Worm (Caenorhabditis elegans): ENCODE data around the gene madd-3.
A peak's percentile ranks its signal among the peaks of the same experiment; 100 is the strongest.

The madd-3 gene

DNA sequence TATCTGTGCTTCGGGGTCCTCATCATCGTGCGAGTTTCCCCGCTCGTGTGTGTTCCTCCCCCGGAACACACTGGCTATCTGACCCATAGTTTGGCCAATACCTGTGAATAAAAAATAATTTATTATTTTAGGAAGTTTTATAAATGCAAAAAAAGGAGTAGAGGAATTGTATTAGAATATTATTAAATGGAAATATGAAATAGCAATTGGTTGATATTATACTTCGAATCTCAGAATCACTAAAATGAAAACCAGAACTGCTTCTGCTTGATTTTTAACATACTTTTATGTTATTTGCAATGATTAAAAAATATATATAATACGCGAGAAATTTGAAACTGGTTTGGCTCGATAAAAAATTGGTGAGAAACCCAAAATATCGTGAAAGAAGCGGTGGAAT lies 15.1 kb upstream of the madd-3 start, which contains the start of gene mgrn-1:
Gene mgrn-1, minus strand, starts transcription at position 101 of the 400 bp plus-strand sequence.
- TF ChIP-seq ceh-39 (tag; optimal IDR thresholded peaks at IDR 0.05) = no peak
- TF ChIP-seq pha-4 (tag; optimal IDR thresholded peaks at IDR 0.05) = no peak
- no peak for TF ChIP-seq tbx-8 (GFP tag; optimal IDR thresholded peaks at IDR 0.05)
- TF ChIP-seq unc-62 (GFP tag; optimal IDR thresholded peaks at IDR 0.05) = no peak
- TF ChIP-seq ces-1 (GFP tag; optimal IDR thresholded peaks at IDR 0.05) = no peak
- no peak for TF ChIP-seq ceh-83 (GFP tag; optimal IDR thresholded peaks at IDR 0.05)
- TF ChIP-seq lin-13 (tag; optimal IDR thresholded peaks at IDR 0.05) = no peak
- no peak for TF ChIP-seq ceh-43 (GFP tag; optimal IDR thresholded peaks at IDR 0.05)
- no peak for TF ChIP-seq lin-32 (GFP tag; optimal IDR thresholded peaks at IDR 0.05)
- no peak for TF ChIP-seq nhr-28 (tag; optimal IDR thresholded peaks at IDR 0.05)
- no peak for TF ChIP-seq mep-1 (tag; optimal IDR thresholded peaks at IDR 0.05)
- no peak for TF ChIP-seq snpc-4 (tag; optimal IDR thresholded peaks at IDR 0.05)

DNA sequence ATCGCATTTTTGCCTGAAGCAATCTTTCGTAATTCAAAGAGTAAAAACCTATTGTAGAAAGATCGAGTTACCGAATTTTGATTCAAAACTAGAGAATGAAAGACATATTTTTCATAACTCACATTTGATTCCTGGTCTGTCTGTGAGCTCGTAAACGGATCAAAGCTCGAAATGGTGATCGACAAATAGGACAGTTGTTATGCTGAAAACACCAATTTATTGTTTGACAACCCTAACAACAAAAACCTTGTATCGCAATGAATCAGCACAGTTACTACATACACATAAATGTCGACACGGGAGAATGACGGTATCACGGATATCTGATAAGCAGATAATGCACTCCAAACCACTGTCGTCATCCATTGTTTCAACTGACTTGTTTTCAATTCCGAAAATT lies 13.2 kb upstream of the madd-3 start:
- no peak for TF ChIP-seq flh-1 (GFP tag; optimal IDR thresholded peaks at IDR 0.05)
- TF ChIP-seq hlh-1 (tag; optimal IDR thresholded peaks at IDR 0.05) = no peak
- no peak for TF ChIP-seq nhr-28 (tag; optimal IDR thresholded peaks at IDR 0.05)
- no peak for TF ChIP-seq M03D4.4 (tag; optimal IDR thresholded peaks at IDR 0.05)
- TF ChIP-seq ceh-43 (GFP tag; optimal IDR thresholded peaks at IDR 0.05) = no peak
- TF ChIP-seq mep-1 (tag; optimal IDR thresholded peaks at IDR 0.05) = no peak

DNA sequence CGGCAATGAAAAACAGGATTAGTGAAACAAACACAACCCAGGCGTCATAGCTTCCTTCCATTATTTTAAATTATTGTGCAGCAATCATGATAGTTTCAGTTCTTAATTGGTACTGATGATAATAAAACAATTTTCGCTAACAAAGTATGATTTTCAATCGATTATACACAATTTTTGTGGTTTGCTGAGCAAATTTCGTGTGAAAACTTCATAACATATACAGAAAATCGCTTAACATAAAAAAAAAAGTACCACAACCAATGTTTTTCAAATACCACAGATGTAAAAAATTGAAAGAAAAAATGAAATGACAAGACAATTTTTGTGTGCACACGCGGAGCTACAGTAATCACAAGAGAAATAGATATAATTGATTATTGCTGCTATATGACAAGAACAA lies 11.2 kb upstream of the madd-3 start, which contains the start of gene gphr-2:
Gene gphr-2, minus strand, starts transcription at position 101 of the 400 bp plus-strand sequence.
- no peak for TF ChIP-seq ceh-43 (GFP tag; optimal IDR thresholded peaks at IDR 0.05)
- TF ChIP-seq nhr-12 (tag; optimal IDR thresholded peaks at IDR 0.05) = no peak
- no peak for TF ChIP-seq elt-3 (tag; optimal IDR thresholded peaks at IDR 0.05)
- no peak for TF ChIP-seq sptf-1 (tag; optimal IDR thresholded peaks at IDR 0.05)
- TF ChIP-seq M03D4.4 (tag; optimal IDR thresholded peaks at IDR 0.05) = no peak
- no peak for TF ChIP-seq unc-120 (tag; optimal IDR thresholded peaks at IDR 0.05; ENCODE audit: poor library complexity, severe bottlenecking)
- no peak for TF ChIP-seq zip-8 (tag; optimal IDR thresholded peaks at IDR 0.05)
- TF ChIP-seq drap-1 (GFP tag; optimal IDR thresholded peaks at IDR 0.05) = no peak
- no peak for TF ChIP-seq blmp-1 (tag; optimal IDR thresholded peaks at IDR 0.05)
- TF ChIP-seq lin-13 (tag; optimal IDR thresholded peaks at IDR 0.05) = no peak
- no peak for TF ChIP-seq bed-3 (GFP tag; optimal IDR thresholded peaks at IDR 0.05)
- TF ChIP-seq pha-4 (tag; optimal IDR thresholded peaks at IDR 0.05) = no peak
- TF ChIP-seq nhr-2 (tag; optimal IDR thresholded peaks at IDR 0.05) = no peak
- no peak for TF ChIP-seq ztf-11 (tag; optimal IDR thresholded peaks at IDR 0.05)
- no peak for TF ChIP-seq snpc-4 (tag; optimal IDR thresholded peaks at IDR 0.05)
- TF ChIP-seq ceh-83 (GFP tag; optimal IDR thresholded peaks at IDR 0.05) = no peak
- no peak for TF ChIP-seq nhr-237 (tag; optimal IDR thresholded peaks at IDR 0.05)

DNA sequence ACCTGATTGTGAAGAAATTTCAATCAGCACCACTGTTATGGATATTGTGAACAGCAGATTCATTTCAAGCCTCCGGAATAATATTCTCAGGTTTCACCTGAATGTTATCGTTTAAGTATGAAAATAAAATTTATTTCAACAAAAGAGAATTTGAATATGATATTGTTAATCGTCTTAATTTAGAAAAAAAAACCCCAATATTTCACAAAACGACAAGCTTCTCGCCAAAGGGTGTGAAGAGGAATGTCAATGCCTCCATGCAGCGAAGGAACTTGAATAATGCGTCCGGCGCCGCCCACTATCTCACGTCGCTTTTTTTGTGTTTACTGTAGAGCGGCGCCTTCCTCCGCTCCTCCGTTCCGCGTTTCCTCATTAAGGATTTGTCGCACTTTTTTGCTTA lies 6.6 kb upstream of the madd-3 start, which contains the start of gene C11H1.5:
Gene C11H1.5, minus strand, starts transcription at position 101 of the 400 bp plus-strand sequence.
- TF ChIP-seq nhr-237 (tag; optimal IDR thresholded peaks at IDR 0.05) = no peak
- no peak for TF ChIP-seq hlh-1 (tag; optimal IDR thresholded peaks at IDR 0.05)
- TF ChIP-seq ces-1 (GFP tag; optimal IDR thresholded peaks at IDR 0.05) = no peak

DNA sequence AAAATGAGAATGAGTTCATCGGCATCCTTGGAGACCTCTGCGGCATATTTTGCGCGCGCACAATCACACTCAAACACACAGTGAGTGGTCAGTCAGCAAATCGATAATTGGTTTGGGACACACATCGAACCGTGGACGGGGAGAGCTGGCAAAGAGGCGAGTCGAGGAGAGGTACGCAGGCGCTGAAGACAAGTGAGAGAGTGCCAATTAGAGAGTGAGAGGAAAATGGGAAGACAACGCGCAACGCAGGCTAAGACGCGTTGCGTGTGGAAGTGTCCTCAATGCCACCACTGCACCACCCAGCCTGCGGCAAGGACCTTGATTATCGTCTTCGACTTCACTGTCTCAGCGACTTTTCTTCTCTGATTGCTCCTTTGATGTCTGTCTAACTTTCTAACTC lies 750 bp upstream of the madd-3 start:
- TF ChIP-seq mls-2 (tag; optimal IDR thresholded peaks at IDR 0.05) (peak; percentile 81), unc-120 (tag; optimal IDR thresholded peaks at IDR 0.05; ENCODE audit: poor library complexity, severe bottlenecking) (peak; percentile 70), sem-2 (GFP tag; optimal IDR thresholded peaks at IDR 0.05) (no peak), ham-2 (GFP tag; optimal IDR thresholded peaks at IDR 0.05) (peak; percentile 6), mep-1 (tag; optimal IDR thresholded peaks at IDR 0.05) (peak; percentile 38), lsy-2 (tag; optimal IDR thresholded peaks at IDR 0.05) (peak; percentile 54), ceh-39 (tag; optimal IDR thresholded peaks at IDR 0.05) (peak; percentile 99), lin-32 (GFP tag; optimal IDR thresholded peaks at IDR 0.05) (no peak), nhr-237 (tag; optimal IDR thresholded peaks at IDR 0.05) (peak; percentile 22), lin-13 (tag; optimal IDR thresholded peaks at IDR 0.05) (peak; percentile 45), drap-1 (GFP tag; optimal IDR thresholded peaks at IDR 0.05) (peak; percentile 67), pha-4 (tag; optimal IDR thresholded peaks at IDR 0.05) (peak; percentile 37), sptf-1 (tag; optimal IDR thresholded peaks at IDR 0.05) (peak; percentile 22), hlh-1 (tag; optimal IDR thresholded peaks at IDR 0.05) (peak; percentile 57), nhr-2 (tag; optimal IDR thresholded peaks at IDR 0.05) (no peak), ceh-43 (GFP tag; optimal IDR thresholded peaks at IDR 0.05) (peak; percentile 20), flh-1 (GFP tag; optimal IDR thresholded peaks at IDR 0.05) (no peak), nhr-12 (tag; optimal IDR thresholded peaks at IDR 0.05) (no peak), zip-8 (tag; optimal IDR thresholded peaks at IDR 0.05) (no peak), cnd-1 (tag; optimal IDR thresholded peaks at IDR 0.05) (peak; percentile 62), blmp-1 (tag; optimal IDR thresholded peaks at IDR 0.05) (no peak), unc-39 (tag; optimal IDR thresholded peaks at IDR 0.05) (no peak), nhr-28 (tag; optimal IDR thresholded peaks at IDR 0.05) (no peak), unc-62 (GFP tag; optimal IDR thresholded peaks at IDR 0.05) (peak; percentile 56), ces-1 (GFP tag; optimal IDR thresholded peaks at IDR 0.05) (peak; percentile 76)
